Worm (Caenorhabditis elegans): ENCODE results near the gene erp-44.2.

DNA sequence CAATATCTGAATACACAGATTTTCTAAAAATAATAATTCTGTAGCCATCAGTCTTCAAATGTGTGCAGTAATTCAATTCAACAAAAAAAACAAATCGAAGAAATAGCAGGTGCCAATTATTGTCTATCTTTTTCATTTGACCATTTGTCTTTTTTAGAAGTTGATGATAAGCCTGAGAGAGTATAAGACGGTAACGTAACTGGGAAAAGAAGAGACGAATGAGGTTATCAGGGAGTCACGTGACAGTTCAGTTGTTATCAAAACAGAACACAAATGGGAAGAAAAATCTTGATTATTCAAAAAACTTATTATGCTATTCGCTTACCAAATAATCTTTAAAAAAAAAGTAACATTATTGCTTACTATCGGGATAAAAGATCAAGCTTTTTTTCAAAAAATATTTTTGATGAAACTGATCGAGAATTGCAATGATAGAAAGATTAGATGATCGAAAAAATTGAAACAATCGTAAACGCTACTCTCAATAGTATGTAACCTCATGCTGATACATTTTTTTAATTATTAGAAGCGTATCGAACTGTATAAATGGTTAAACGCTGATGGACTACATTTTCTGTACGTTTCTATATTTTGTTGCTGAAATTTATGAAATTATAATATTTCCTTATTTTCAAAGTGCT is 10.0 kb upstream of the erp-44.2 start:
- TF ChIP-seq snpc-1.3 (tag; optimal IDR thresholded peaks at IDR 0.05; ENCODE audit: insufficient read depth) (no peak), atf-7 (tag; optimal IDR thresholded peaks at IDR 0.05) (no peak), egl-18 (GFP tag; IDR thresholded peaks at IDR 0.05) (no peak), C06A6.2 (GFP tag; conservative IDR thresholded peaks at IDR 0.05) (no peak), sdz-38 (tag; optimal IDR thresholded peaks at IDR 0.05) (no peak), D2030.7 (GFP tag; IDR thresholded peaks at IDR 0.05) (no peak), snpc-4 (GFP tag; optimal IDR thresholded peaks at IDR 0.05) (no peak), snpc-4 (tag; optimal IDR thresholded peaks at IDR 0.05) (no peak), cebp-1 (GFP tag; IDR thresholded peaks at IDR 0.05) (no peak), cebp-1 (tag; optimal IDR thresholded peaks at IDR 0.05) (no peak), lin-40 (tag; optimal IDR thresholded peaks at IDR 0.05) (peak; percentile 1), T07F8.4 (tag; optimal IDR thresholded peaks at IDR 0.05) (no peak), tlf-1 (GFP tag; optimal IDR thresholded peaks at IDR 0.05) (no peak), bed-1 (GFP tag; IDR thresholded peaks at IDR 0.05) (no peak)

Data from whole organism, young adult.